Worm (Caenorhabditis elegans) whole organism, L1 larva: ENCODE results near the gene sdc-3.

Source experiments
- C04F5.9 ChIP-seq: sonication (generic microtip); optimal IDR thresholded peaks from 2 replicates; lab custom pipeline; 2016; ENCODE audit warnings: missing genetic modification characterization, missing compliant biosample characterization
- C34B4.2 ChIP-seq: sonication (generic microtip); optimal IDR thresholded peaks from 2 replicates; lab custom pipeline; 2017; ENCODE audit warnings: mild to moderate bottlenecking, missing genetic modification characterization, missing compliant biosample characterization
- Y116A8C.19 ChIP-seq: sonication (generic microtip); optimal IDR thresholded peaks from 2 replicates; lab custom pipeline; 2016; ENCODE audit warnings: missing compliant biosample characterization, missing genetic modification characterization, borderline replicate concordance
- alr-1 ChIP-seq: fragments of 200-800 bp; sonication (Bioruptor generic); optimal IDR thresholded peaks from 2 replicates; lab custom pipeline; 2018; ENCODE audit warnings: borderline replicate concordance, mild to moderate bottlenecking, missing genetic modification characterization, missing compliant biosample characterization
- aly-2 ChIP-seq: fragments of 150-350 bp; optimal IDR thresholded peaks from 2 replicates; lab custom pipeline; 2014; ENCODE audit warnings: missing biosample characterization, missing genetic modification characterization
- ama-1 ChIP-seq: fragments of 150-350 bp; optimal IDR thresholded peaks from 2 replicates; lab custom pipeline; 2014
- ceh-63 ChIP-seq: fragments of 200-800 bp; sonication (Bioruptor generic); optimal IDR thresholded peaks from 2 replicates; lab custom pipeline; 2018; ENCODE audit warnings: mild to moderate bottlenecking, missing genetic modification characterization, missing compliant biosample characterization
- ceh-8 ChIP-seq: fragments of 200-800 bp; sonication (Bioruptor generic); optimal IDR thresholded peaks from 2 replicates; lab custom pipeline; 2018; ENCODE audit warnings: mild to moderate bottlenecking, missing genetic modification characterization, moderate library complexity, missing compliant biosample characterization
- dpl-1 ChIP-seq, 3 experiments: fragments of 150-350 bp in 2 of 3; sonication (generic microtip) in 1 of 3; optimal IDR thresholded peaks; 2 replicates each; lab custom pipeline; 2014 to 2017; ENCODE audit warnings: missing biosample characterization in 3 of 3, missing genetic modification characterization in 3 of 3, missing genetic modification reagents in 3 of 3
- efl-1 ChIP-seq, 4 experiments: fragments of 150-350 bp; optimal IDR thresholded peaks in 3 of 4; peaks in 1 of 4; 1 replicate in 1 of 4; 2 replicates in 3 of 4; lab custom pipeline; 2014; ENCODE audit warnings: missing biosample characterization in 2 of 4, missing genetic modification characterization in 2 of 4, missing genetic modification reagents in 2 of 4
- egl-27 ChIP-seq, 2 experiments: fragments of 150-350 bp in 1 of 2; sonication (generic microtip); optimal IDR thresholded peaks; 3 replicates each; lab custom pipeline; 2017 to 2018; ENCODE audit warnings: missing biosample characterization in 2 of 2, missing genetic modification characterization in 2 of 2, missing genetic modification reagents in 2 of 2
- elt-2 ChIP-seq: sonication (generic microtip); optimal IDR thresholded peaks from 2 replicates; lab custom pipeline; 2016; ENCODE audit warnings: missing genetic modification characterization, mild to moderate bottlenecking, inconsistent platforms, missing compliant biosample characterization, missing genetic modification reagents
- elt-3 ChIP-seq, 6 experiments: fragments of 150-350 bp in 1 of 6; sonication (generic microtip); optimal IDR thresholded peaks; 2 replicates each; lab custom pipeline; 2017 to 2018; ENCODE audit warnings: missing biosample characterization in 6 of 6, missing genetic modification characterization in 6 of 6, inconsistent platforms in 1 of 6
- fkh-8 ChIP-seq: sonication (generic microtip); optimal IDR thresholded peaks from 2 replicates; lab custom pipeline; 2016; ENCODE audit warnings: mild to moderate bottlenecking, missing genetic modification characterization, missing compliant biosample characterization
- grh-1 ChIP-seq: fragments of 200-800 bp; sonication (Bioruptor generic); IDR thresholded peaks from 2 replicates; pipeline ENCODE4 v1.3.6; 2022; ENCODE audit warnings: missing genetic modification reagents, missing genetic modification characterization, missing compliant biosample characterization
- hlh-17 ChIP-seq: fragments of 200-800 bp; sonication (Bioruptor generic); optimal IDR thresholded peaks from 2 replicates; lab custom pipeline; 2018; ENCODE audit warnings: missing genetic modification characterization, mild to moderate bottlenecking, missing compliant biosample characterization, moderate library complexity, borderline replicate concordance
- hlh-4 ChIP-seq: sonication (generic microtip); optimal IDR thresholded peaks from 2 replicates; lab custom pipeline; 2016; ENCODE audit warnings: mild to moderate bottlenecking, missing genetic modification characterization, missing compliant biosample characterization
- irx-1 ChIP-seq: sonication (generic microtip); optimal IDR thresholded peaks from 2 replicates; lab custom pipeline; 2016; ENCODE audit warnings: missing genetic modification characterization, missing compliant biosample characterization
- isw-1 ChIP-seq: fragments of 200-800 bp; sonication (Bioruptor generic); IDR thresholded peaks from 2 replicates; pipeline ENCODE4 v1.3.6; 2022; ENCODE audit warnings: missing genetic modification characterization, missing compliant biosample characterization
- jun-1 ChIP-seq: fragments of 150-350 bp; optimal IDR thresholded peaks from 2 replicates; lab custom pipeline; 2014; ENCODE audit warnings: missing biosample characterization, missing genetic modification reagents, missing genetic modification characterization
- lin-15B ChIP-seq: fragments of 150-350 bp; sonication (generic microtip); optimal IDR thresholded peaks from 3 replicates; lab custom pipeline; 2014; ENCODE audit warnings: missing biosample characterization, missing genetic modification characterization
- lin-35 ChIP-seq, 2 experiments: fragments of 150-350 bp; optimal IDR thresholded peaks; 2 replicates each; lab custom pipeline; 2014; ENCODE audit warnings: missing biosample characterization in 2 of 2, missing genetic modification characterization in 2 of 2, missing genetic modification reagents in 2 of 2
- mab-9 ChIP-seq: fragments of 200-800 bp; sonication (Bioruptor generic); IDR thresholded peaks from 2 replicates; pipeline ENCODE4 v1.3.6; 2022; ENCODE audit warnings: missing genetic modification reagents, missing genetic modification characterization, missing compliant biosample characterization
- nhr-11 ChIP-seq: fragments of 150-350 bp; optimal IDR thresholded peaks from 2 replicates; lab custom pipeline; 2014; ENCODE audit warnings: missing biosample characterization, missing genetic modification characterization
- nhr-12 ChIP-seq: sonication (generic microtip); optimal IDR thresholded peaks from 2 replicates; lab custom pipeline; 2017; ENCODE audit warnings: missing biosample characterization, missing genetic modification characterization
- nhr-19 ChIP-seq: fragments of 200-800 bp; sonication (Bioruptor generic); conservative IDR thresholded peaks from 2 replicates; pipeline ENCODE4 v1.3.6; 2022; ENCODE audit warnings: missing genetic modification characterization, missing compliant biosample characterization
- nhr-20 ChIP-seq: sonication (generic microtip); optimal IDR thresholded peaks from 2 replicates; lab custom pipeline; 2016; ENCODE audit warnings: mild to moderate bottlenecking, missing genetic modification characterization, missing compliant biosample characterization
- nhr-237 ChIP-seq: fragments of 150-350 bp; optimal IDR thresholded peaks from 2 replicates; lab custom pipeline; 2014; ENCODE audit warnings: missing biosample characterization, missing genetic modification characterization
- nhr-77 ChIP-seq: fragments of 150-350 bp; optimal IDR thresholded peaks from 2 replicates; lab custom pipeline; 2014; ENCODE audit warnings: missing biosample characterization, missing genetic modification characterization
- nhr-84 ChIP-seq: sonication (generic microtip); optimal IDR thresholded peaks from 2 replicates; lab custom pipeline; 2017; ENCODE audit warnings: missing biosample characterization, missing genetic modification characterization
- nhr-85 ChIP-seq: sonication (generic microtip); peaks from one replicate; lab custom pipeline; 2016; ENCODE audit warnings: missing genetic modification characterization, inconsistent platforms, missing compliant biosample characterization
- nhr-90 ChIP-seq: sonication (generic microtip); optimal IDR thresholded peaks from 2 replicates; lab custom pipeline; 2016; ENCODE audit warnings: mild to moderate bottlenecking, missing genetic modification characterization, missing compliant biosample characterization; ENCODE audit not compliant: poor library complexity
- pax-3 ChIP-seq: fragments of 200-800 bp; sonication (Bioruptor generic); optimal IDR thresholded peaks from 2 replicates; lab custom pipeline; 2018; ENCODE audit warnings: mild to moderate bottlenecking, missing genetic modification characterization, moderate library complexity, missing compliant biosample characterization
- rnt-1 ChIP-seq: sonication (generic microtip); optimal IDR thresholded peaks from 2 replicates; lab custom pipeline; 2016; ENCODE audit warnings: mild to moderate bottlenecking, missing genetic modification characterization, moderate library complexity, missing compliant biosample characterization
- tbx-2 ChIP-seq: sonication (generic microtip); optimal IDR thresholded peaks from 2 replicates; lab custom pipeline; 2016; ENCODE audit warnings: missing genetic modification characterization, missing compliant biosample characterization
- unc-62 ChIP-seq: fragments of 150-350 bp; optimal IDR thresholded peaks from 2 replicates; lab custom pipeline; 2014; ENCODE audit warnings: missing biosample characterization, missing genetic modification reagents, missing genetic modification characterization
- unc-86 ChIP-seq: sonication (generic microtip); optimal IDR thresholded peaks from 2 replicates; lab custom pipeline; 2016; ENCODE audit warnings: missing genetic modification characterization, missing compliant biosample characterization
- vab-15 ChIP-seq: sonication (generic microtip); optimal IDR thresholded peaks from 2 replicates; lab custom pipeline; 2017; ENCODE audit warnings: missing genotype, mild to moderate bottlenecking, missing genetic modification characterization, missing compliant biosample characterization
- ztf-11 ChIP-seq, 2 experiments: sonication (generic microtip); optimal IDR thresholded peaks; 2 replicates each; lab custom pipeline; 2016 to 2017; ENCODE audit warnings: missing genetic modification characterization in 2 of 2, missing biosample characterization in 1 of 2, missing compliant biosample characterization in 1 of 2
- ztf-4 ChIP-seq: fragments of 150-350 bp; optimal IDR thresholded peaks from 2 replicates; lab custom pipeline; 2014; ENCODE audit warnings: missing biosample characterization, missing genetic modification characterization

The sdc-3 gene

ce11 chrV:14999485-15000023 lies 48.5 kb downstream of the sdc-3 start, which contains the start of gene T01C3.11:
Gene T01C3.11 (plus strand): TSS chrV:14999535.
- TF ChIP-seq fkh-8 (tag; lab: Kevin White, UChicago): no peak
- TF ChIP-seq efl-1 (optimal IDR thresholded peaks at IDR 0.05; lab: Kevin White, UChicago): no peak
- peak in 1 of 2 experiments; percentile 65 for TF ChIP-seq efl-1 (GFP tag; optimal IDR thresholded peaks at IDR 0.05 in 1 of 2; lab: Kevin White, UChicago)
- TF ChIP-seq, all 84 proteins: peak for 1

ce11 chrV:14996236-14996635 lies 51.8 kb downstream of the sdc-3 start, which contains the start of gene irld-14:
Gene irld-14 (plus strand): TSS chrV:14996536.
- TF ChIP-seq irx-1 (no peak), dpl-1 (GFP tag; optimal IDR thresholded peaks at IDR 0.05; lab: Kevin White, UChicago) (no peak), jun-1 (tag; lab: Kevin White, UChicago) (no peak), elt-3 (tag; optimal IDR thresholded peaks at IDR 0.05; lab: Kevin White, UChicago) (no peak), nhr-84 (tag; lab: Kevin White, UChicago) (no peak), rnt-1 (tag; lab: Kevin White, UChicago) (no peak), aly-2 (no peak), ama-1 (no peak), C34B4.2 (no peak), isw-1 (GFP tag; lab: Robert Waterston, UW) (no peak), hlh-17 (GFP tag; lab: Kevin White, UChicago) (no peak), nhr-85 (tag; lab: Kevin White, UChicago) (no peak), lin-15B (tag; lab: Kevin White, UChicago) (no peak), nhr-237 (tag; lab: Kevin White, UChicago) (no peak), nhr-11 (tag; lab: Kevin White, UChicago) (no peak), ceh-8 (GFP tag; lab: Kevin White, UChicago) (no peak)

- TF ChIP-seq lin-35 (GFP tag; optimal IDR thresholded peaks at IDR 0.05; lab: Kevin White, UChicago): peak in 1 of 2 experiments; percentile 17
- peak; percentile 30 for TF ChIP-seq nhr-20 (tag; lab: Kevin White, UChicago)
- TF ChIP-seq nhr-237 (tag; lab: Kevin White, UChicago): no peak
- TF ChIP-seq elt-2 (tag; lab: Kevin White, UChicago): peak; percentile 68
These were observed 54.4 kb downstream of the sdc-3 start, which contains the start of gene fil-1 for ce11 chrV:14993620-14994019. Gene fil-1 (plus strand): TSS chrV:14993838.

ce11 chrV:14992627-14993117 lies 55.3 kb downstream of the sdc-3 start, which contains the start of gene T01C3.3:
Gene T01C3.3 (minus strand): TSS chrV:14992677.
- TF ChIP-seq nhr-77 (no peak), alr-1 (tag; lab: Kevin White, UChicago) (no peak), fkh-8 (tag; lab: Kevin White, UChicago) (no peak), ztf-4 (tag; lab: Kevin White, UChicago) (no peak)
- TF ChIP-seq, all 84 proteins: peak for 0

- no peak for TF ChIP-seq nhr-19 (GFP tag; lab: Robert Waterston, UW)
- no peak for TF ChIP-seq efl-1 (optimal IDR thresholded peaks at IDR 0.05; lab: Kevin White, UChicago)
- TF ChIP-seq efl-1 (GFP tag; optimal IDR thresholded peaks at IDR 0.05 in 1 of 2; lab: Kevin White, UChicago): peak in 1 of 2 experiments; percentile 45
These were observed 56.5 kb downstream of the sdc-3 start for ce11 chrV:14991489-14991888.

ce11 chrV:14990843-14991242 lies 57.2 kb downstream of the sdc-3 start, which contains the start of the genes cdt-2 and T01C3.2:
Gene cdt-2 (minus strand): TSS chrV:14991126.
Gene T01C3.2 (plus strand): TSS chrV:14991168.
- no peak for TF ChIP-seq ceh-63 (GFP tag; lab: Kevin White, UChicago)
- TF ChIP-seq unc-86: peak; percentile 12
- no peak for TF ChIP-seq Y116A8C.19 (tag; lab: Kevin White, UChicago)
- no peak for TF ChIP-seq pax-3
- TF ChIP-seq tbx-2 (tag; lab: Kevin White, UChicago): peak; percentile 22
- TF ChIP-seq ztf-4 (tag; lab: Kevin White, UChicago): no peak
- TF ChIP-seq mab-9 (GFP tag; lab: Robert Waterston, UW): no peak
- no peak for TF ChIP-seq egl-27 (tag; optimal IDR thresholded peaks at IDR 0.05; lab: Kevin White, UChicago)
- TF ChIP-seq hlh-4 (tag; lab: Kevin White, UChicago): no peak
- no peak for TF ChIP-seq grh-1 (GFP tag; lab: Robert Waterston, UW)
- TF ChIP-seq nhr-90 (tag; lab: Kevin White, UChicago): peak; percentile 16
- no peak for TF ChIP-seq jun-1 (tag; lab: Kevin White, UChicago)
- no peak for TF ChIP-seq vab-15 (tag; lab: Kevin White, UChicago)
- TF ChIP-seq unc-62: no peak
- TF ChIP-seq nhr-12 (tag; lab: Kevin White, UChicago): no peak
- no peak for TF ChIP-seq C04F5.9 (tag; lab: Kevin White, UChicago)
- TF ChIP-seq ztf-11 (tag; optimal IDR thresholded peaks at IDR 0.05; lab: Kevin White, UChicago): no peak
- no peak for TF ChIP-seq ama-1
